Fruit fly (Drosophila melanogaster) whole organism, prepupa: ENCODE measurements around the gene alt.

Experiments used
- Blimp-1 ChIP-seq: fragments of 200-800 bp; sonication (Bioruptor generic); optimal IDR thresholded peaks from 3 replicates; lab custom pipeline; 2017; ENCODE audit warnings: missing biosample characterization, missing genetic modification characterization, mild to moderate bottlenecking, moderate library complexity, missing genetic modification reagents
- CG10669 ChIP-seq: fragments of 200-800 bp; sonication (Bioruptor generic); optimal IDR thresholded peaks from 3 replicates; lab custom pipeline; 2018; ENCODE audit warnings: missing biosample characterization, mild to moderate bottlenecking, missing genetic modification characterization, moderate library complexity
- CG16779 ChIP-seq: fragments of 200-800 bp; sonication (Bioruptor generic); optimal IDR thresholded peaks from 3 replicates; lab custom pipeline; 2017; ENCODE audit warnings: missing biosample characterization, mild to moderate bottlenecking, missing genetic modification characterization
- CG3919 ChIP-seq: fragments of 200-800 bp; sonication (Bioruptor generic); optimal IDR thresholded peaks from 3 replicates; lab custom pipeline; 2016; ENCODE audit warnings: missing biosample characterization, missing genetic modification characterization
- CG6163 ChIP-seq: fragments of 200-800 bp; sonication (Bioruptor generic); IDR thresholded peaks from 3 replicates; pipeline ENCODE4 v1.3.6; 2022; ENCODE audit warnings: missing biosample characterization, missing genetic modification characterization
- CG6792 ChIP-seq: fragments of 200-800 bp; sonication (Bioruptor generic); optimal IDR thresholded peaks from 3 replicates; lab custom pipeline; 2016; ENCODE audit warnings: missing biosample characterization, missing genetic modification characterization
- CG6854 ChIP-seq: fragments of 200-800 bp; sonication (Bioruptor generic); optimal IDR thresholded peaks from 2 replicates; lab custom pipeline; 2017; ENCODE audit warnings: missing biosample characterization, mild to moderate bottlenecking, missing genetic modification characterization
- Ets96B ChIP-seq: fragments of 200-800 bp; optimal IDR thresholded peaks from 2 replicates; lab custom pipeline; 2019; ENCODE audit warnings: missing biosample characterization, mild to moderate bottlenecking, missing genetic modification characterization, moderate library complexity
- dac ChIP-seq: fragments of 200-800 bp; sonication (Bioruptor generic); optimal IDR thresholded peaks from 2 replicates; lab custom pipeline; 2017; ENCODE audit warnings: missing biosample characterization, mild to moderate bottlenecking, missing genetic modification characterization
- fkh ChIP-seq: fragments of 200-800 bp; sonication (Bioruptor generic); optimal IDR thresholded peaks from 3 replicates; lab custom pipeline; 2017; ENCODE audit warnings: missing biosample characterization, mild to moderate bottlenecking, missing genetic modification characterization, moderate library complexity

dm6 chr3R:17666797-17667156 lies 15.5 kb downstream of the alt start:
- no peak for TF ChIP-seq dac (GFP tag; lab: Kevin White, UChicago)
- no peak for TF ChIP-seq CG6854 (GFP tag; lab: Kevin White, UChicago)
- TF ChIP-seq Blimp-1 (GFP tag; lab: Kevin White, UChicago), result no peak
- TF ChIP-seq CG10669 (GFP tag; lab: Kevin White, UChicago), result no peak
- no peak for TF ChIP-seq Ets96B (tag; lab: Kevin White, UChicago)
- TF ChIP-seq CG3919 (GFP tag; lab: Kevin White, UChicago), result no peak
- TF ChIP-seq CG6792 (GFP tag; lab: Kevin White, UChicago), result no peak
- no peak for TF ChIP-seq CG16779
- TF ChIP-seq CG6163 (GFP tag; lab: Robert Waterston, UW), result no peak
- no peak for TF ChIP-seq fkh
